Worm (Caenorhabditis elegans) whole organism, L2 larva: ENCODE data around the gene F49E12.12.

Source experiments
- C34F6.9 ChIP-seq: fragments of 150-350 bp; optimal IDR thresholded peaks from 2 replicates; lab custom pipeline; 2014; ENCODE audit warnings: missing biosample characterization, missing genetic modification characterization
- F13H6.1 ChIP-seq: sonication (generic microtip); optimal IDR thresholded peaks from 2 replicates; lab custom pipeline; 2016; ENCODE audit warnings: missing genetic modification characterization, missing compliant biosample characterization
- Y55F3AM.14 ChIP-seq: fragments of 200-800 bp; sonication (Bioruptor generic); optimal IDR thresholded peaks from 2 replicates; lab custom pipeline; 2018; ENCODE audit warnings: mild to moderate bottlenecking, missing genetic modification characterization, missing compliant biosample characterization
- ZK546.5 ChIP-seq: sonication (generic microtip); optimal IDR thresholded peaks from 2 replicates; lab custom pipeline; 2017; ENCODE audit warnings: missing biosample characterization, missing genetic modification characterization
- alr-1 ChIP-seq: fragments of 150-350 bp; optimal IDR thresholded peaks from 2 replicates; lab custom pipeline; 2014; ENCODE audit warnings: missing biosample characterization, missing genetic modification characterization
- ama-1 ChIP-seq: fragments of 150-350 bp; optimal IDR thresholded peaks from 2 replicates; lab custom pipeline; 2018; ENCODE audit warnings: inconsistent platforms
- blmp-1 ChIP-seq: sonication (generic microtip); optimal IDR thresholded peaks from 2 replicates; lab custom pipeline; 2017; ENCODE audit warnings: missing genetic modification characterization, mild to moderate bottlenecking, missing compliant biosample characterization, antibody characterized with exemption, moderate library complexity; ENCODE audit not compliant: insufficient read depth
- ceh-16 ChIP-seq: fragments of 150-350 bp; optimal IDR thresholded peaks from 2 replicates; lab custom pipeline; 2014; ENCODE audit warnings: missing biosample characterization, missing genetic modification characterization
- ceh-82 ChIP-seq: fragments of 150-350 bp; optimal IDR thresholded peaks from 2 replicates; lab custom pipeline; 2014; ENCODE audit warnings: missing biosample characterization, missing genetic modification characterization
- crh-2 ChIP-seq: sonication (generic microtip); optimal IDR thresholded peaks from 2 replicates; lab custom pipeline; 2017; ENCODE audit warnings: missing biosample characterization, missing genetic modification characterization
- egl-27 ChIP-seq: sonication (generic microtip); optimal IDR thresholded peaks from 3 replicates; lab custom pipeline; 2017; ENCODE audit warnings: missing biosample characterization, missing genetic modification reagents, missing genetic modification characterization
- elt-1 ChIP-seq: fragments of 150-350 bp; optimal IDR thresholded peaks from 2 replicates; lab custom pipeline; 2014; ENCODE audit warnings: missing biosample characterization, missing genetic modification characterization
- elt-3 ChIP-seq: sonication (generic microtip); optimal IDR thresholded peaks from 2 replicates; lab custom pipeline; 2017; ENCODE audit warnings: missing biosample characterization, missing genetic modification characterization
- fos-1 ChIP-seq: fragments of 150-350 bp; optimal IDR thresholded peaks from 2 replicates; lab custom pipeline; 2014; ENCODE audit warnings: missing biosample characterization, missing genetic modification characterization
- gmeb-1 ChIP-seq: fragments of 150-350 bp; optimal IDR thresholded peaks from 2 replicates; lab custom pipeline; 2014; ENCODE audit warnings: missing biosample characterization, missing genetic modification characterization
- lin-11 ChIP-seq: fragments of 150-350 bp; sonication (generic microtip); optimal IDR thresholded peaks from 2 replicates; lab custom pipeline; 2014; ENCODE audit warnings: missing biosample characterization, missing genetic modification characterization, inconsistent platforms, mixed read lengths
- lin-39 ChIP-seq: fragments of 150-350 bp; optimal IDR thresholded peaks from 2 replicates; lab custom pipeline; 2014; ENCODE audit warnings: missing biosample characterization, missing genetic modification reagents, missing genetic modification characterization
- lsy-2 ChIP-seq, 2 experiments: fragments of 150-350 bp in 1 of 2; sonication (generic microtip) in 1 of 2; optimal IDR thresholded peaks; 2 replicates each; lab custom pipeline; 2014 to 2017; ENCODE audit warnings: missing biosample characterization in 2 of 2, missing genetic modification characterization in 2 of 2
- mab-5 ChIP-seq: fragments of 150-350 bp; optimal IDR thresholded peaks from 2 replicates; lab custom pipeline; 2014; ENCODE audit warnings: missing biosample characterization, missing genetic modification characterization
- mdl-1 ChIP-seq, 2 experiments: fragments of 150-350 bp in 1 of 2; sonication (generic microtip) in 1 of 2; optimal IDR thresholded peaks; 2 replicates each; lab custom pipeline; 2017; ENCODE audit warnings: missing biosample characterization in 2 of 2, missing genetic modification characterization in 2 of 2
- nhr-10 ChIP-seq: sonication (generic microtip); optimal IDR thresholded peaks from 2 replicates; lab custom pipeline; 2017; ENCODE audit warnings: missing biosample characterization, missing genetic modification characterization
- nhr-11 ChIP-seq: fragments of 150-350 bp; optimal IDR thresholded peaks from 2 replicates; lab custom pipeline; 2014; ENCODE audit warnings: missing biosample characterization, missing genetic modification characterization
- nhr-12 ChIP-seq: fragments of 150-350 bp; optimal IDR thresholded peaks from 2 replicates; lab custom pipeline; 2014; ENCODE audit warnings: missing biosample characterization, missing genetic modification characterization
- nhr-23 ChIP-seq: fragments of 150-350 bp; optimal IDR thresholded peaks from 2 replicates; lab custom pipeline; 2014; ENCODE audit warnings: missing biosample characterization, missing genetic modification reagents, missing genetic modification characterization
- nhr-25 ChIP-seq: fragments of 150-350 bp; sonication (generic microtip); optimal IDR thresholded peaks from 3 replicates; lab custom pipeline; 2014; ENCODE audit warnings: missing biosample characterization, missing genetic modification characterization
- nhr-6 ChIP-seq: fragments of 150-350 bp; optimal IDR thresholded peaks from 2 replicates; lab custom pipeline; 2014; ENCODE audit warnings: missing biosample characterization, missing genetic modification characterization
- nhr-77 ChIP-seq: fragments of 150-350 bp; optimal IDR thresholded peaks from 2 replicates; lab custom pipeline; 2014; ENCODE audit warnings: missing biosample characterization, missing genetic modification characterization
- skn-1 ChIP-seq: sonication (generic microtip); optimal IDR thresholded peaks from 2 replicates; lab custom pipeline; 2017; ENCODE audit warnings: missing biosample characterization, missing genetic modification characterization
- sma-3 ChIP-seq: sonication (generic microtip); optimal IDR thresholded peaks from 2 replicates; lab custom pipeline; 2016; ENCODE audit warnings: missing genetic modification reagents, missing genetic modification characterization, missing compliant biosample characterization
- sma-9 ChIP-seq, 2 experiments: fragments of 150-350 bp in 1 of 2; sonication (generic microtip) in 1 of 2; optimal IDR thresholded peaks; 2 replicates each; lab custom pipeline; 2014 to 2016; ENCODE audit warnings: missing genetic modification characterization in 2 of 2, mild to moderate bottlenecking in 1 of 2, missing biosample characterization in 1 of 2, missing compliant biosample characterization in 1 of 2, missing genetic modification reagents in 1 of 2, moderate library complexity in 1 of 2
- snpc-4 ChIP-seq: fragments of 150-350 bp; optimal IDR thresholded peaks from 2 replicates; lab custom pipeline; 2014; ENCODE audit warnings: missing biosample characterization, missing genetic modification characterization
- unc-62 ChIP-seq: fragments of 150-350 bp; optimal IDR thresholded peaks from 2 replicates; lab custom pipeline; 2014; ENCODE audit warnings: missing biosample characterization, missing genetic modification reagents, missing genetic modification characterization
- zag-1 ChIP-seq: fragments of 150-350 bp; optimal IDR thresholded peaks from 2 replicates; lab custom pipeline; 2014; ENCODE audit warnings: missing biosample characterization, missing genetic modification characterization
- ztf-1 ChIP-seq: fragments of 200-800 bp; sonication (Bioruptor generic); conservative IDR thresholded peaks from 2 replicates; pipeline ENCODE4 v1.3.6; 2022; ENCODE audit warnings: missing genetic modification characterization, missing compliant biosample characterization
- ztf-11 ChIP-seq: sonication (generic microtip); optimal IDR thresholded peaks from 2 replicates; lab custom pipeline; 2017; ENCODE audit warnings: missing biosample characterization, missing genetic modification characterization
- ztf-4 ChIP-seq: fragments of 150-350 bp; optimal IDR thresholded peaks from 2 replicates; lab custom pipeline; 2014; ENCODE audit warnings: missing biosample characterization, missing genetic modification characterization

Gene F49E12.12

DNA sequence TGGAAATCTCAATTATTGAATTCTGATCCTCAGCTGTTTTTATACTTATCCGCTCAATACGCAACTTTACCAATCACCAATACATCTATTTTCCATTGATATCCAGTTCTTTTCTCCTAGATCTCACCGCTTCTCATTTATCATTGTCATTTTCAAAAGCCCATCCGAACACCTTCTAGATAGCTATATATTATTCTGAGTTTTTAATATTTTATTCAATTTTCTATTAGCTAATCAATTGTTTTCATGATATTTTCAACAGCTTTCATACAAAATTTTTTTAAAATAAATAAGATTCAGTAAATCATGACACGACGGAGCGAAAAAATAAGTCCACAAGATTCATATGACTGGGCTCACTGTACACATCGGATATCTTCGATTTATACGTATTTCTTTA is at the start of gene F49E12.12:
F49E12.12 (plus strand) TSS at position 301 of the 400 bp plus-strand sequence.
- no peak for TF ChIP-seq ceh-82 (tag; lab: Kevin White, UChicago)
- TF ChIP-seq ama-1 (lab: Kevin White, UChicago) = no peak
- TF ChIP-seq nhr-23 (tag; lab: Kevin White, UChicago) = no peak
- no peak for TF ChIP-seq nhr-10
- no peak for TF ChIP-seq gmeb-1 (tag; lab: Kevin White, UChicago)
- TF ChIP-seq blmp-1 (tag; lab: Kevin White, UChicago) = no peak
- TF ChIP-seq nhr-25 (tag; lab: Kevin White, UChicago) = no peak
- no peak for TF ChIP-seq ztf-1 (GFP tag; lab: Robert Waterston, UW)
- no peak for TF ChIP-seq nhr-11
- no peak for TF ChIP-seq elt-3
- TF ChIP-seq fos-1 (tag; lab: Kevin White, UChicago) = no peak
- TF ChIP-seq ceh-16 = no peak
- TF ChIP-seq crh-2 (tag; lab: Kevin White, UChicago) = no peak
- no peak for TF ChIP-seq alr-1 (tag; lab: Kevin White, UChicago)
- TF ChIP-seq mab-5 (tag; lab: Kevin White, UChicago) = no peak
- TF ChIP-seq nhr-77 = no peak
- no peak for TF ChIP-seq mdl-1 (tag; optimal IDR thresholded peaks at IDR 0.05; lab: Kevin White, UChicago)
- TF ChIP-seq nhr-6 (tag; lab: Kevin White, UChicago) = no peak
- TF ChIP-seq lsy-2 (tag; optimal IDR thresholded peaks at IDR 0.05; lab: Kevin White, UChicago) = no peak

- TF ChIP-seq sma-3 (GFP tag; lab: Kevin White, UChicago) = no peak
- no peak for TF ChIP-seq crh-2 (tag; lab: Kevin White, UChicago)
- no peak for TF ChIP-seq nhr-10
- TF ChIP-seq lin-11 (tag; lab: Kevin White, UChicago) = no peak
- TF ChIP-seq mab-5 (tag; lab: Kevin White, UChicago) = no peak
- TF ChIP-seq ceh-82 (tag; lab: Kevin White, UChicago) = no peak
- TF ChIP-seq Y55F3AM.14 = no peak
- no peak for TF ChIP-seq C34F6.9 (tag; lab: Kevin White, UChicago)
- TF ChIP-seq elt-3 = no peak
- TF ChIP-seq ama-1 (lab: Kevin White, UChicago) = no peak
- TF ChIP-seq ztf-1 (GFP tag; lab: Robert Waterston, UW) = no peak
- TF ChIP-seq ceh-16 = no peak
- TF ChIP-seq alr-1 (tag; lab: Kevin White, UChicago) = no peak
- no peak for TF ChIP-seq snpc-4 (tag; lab: Kevin White, UChicago)
- no peak for TF ChIP-seq mdl-1 (tag; optimal IDR thresholded peaks at IDR 0.05; lab: Kevin White, UChicago)
- TF ChIP-seq egl-27 (tag; lab: Kevin White, UChicago) = no peak
These were observed 47.7 kb upstream of the F49E12.12 start, which contains the start of gene C26D10.7 for ce11 chrII:8333643-8334042. Gene C26D10.7 (plus strand): TSS chrII:8333943.

- TF ChIP-seq mdl-1 (tag; optimal IDR thresholded peaks at IDR 0.05; lab: Kevin White, UChicago) (no peak), crh-2 (tag; lab: Kevin White, UChicago) (no peak), ceh-82 (tag; lab: Kevin White, UChicago) (no peak), elt-3 (no peak), fos-1 (tag; lab: Kevin White, UChicago) (no peak), nhr-25 (tag; lab: Kevin White, UChicago) (no peak), ama-1 (lab: Kevin White, UChicago) (no peak), ztf-11 (no peak), ztf-4 (tag; lab: Kevin White, UChicago) (no peak), blmp-1 (tag; lab: Kevin White, UChicago) (no peak), skn-1 (tag; lab: Kevin White, UChicago) (no peak), nhr-12 (no peak), ZK546.5 (tag; lab: Kevin White, UChicago) (no peak)
These were observed 42.2 kb upstream of the F49E12.12 start for ce11 chrII:8339108-8339507.

DNA sequence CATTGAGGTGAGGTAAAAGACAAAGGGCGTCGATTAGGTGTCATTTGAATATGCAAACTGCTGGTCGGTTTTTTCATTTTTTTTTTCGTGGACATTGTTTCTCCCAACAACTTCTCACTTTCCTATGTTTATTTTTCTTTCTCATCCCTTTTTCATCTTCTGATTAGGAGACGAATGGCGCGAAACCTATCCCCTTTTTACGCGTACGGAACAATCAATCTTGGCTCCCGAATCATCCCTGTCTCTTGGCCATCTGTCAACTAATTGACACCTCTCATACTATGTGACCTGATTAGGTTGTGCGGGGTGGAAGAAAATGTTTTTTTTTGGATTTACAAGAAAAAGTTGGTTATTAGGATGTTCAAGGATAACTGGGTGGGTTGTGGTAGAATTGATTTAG is 36.5 kb upstream of the F49E12.12 start:
- TF ChIP-seq blmp-1 (tag; lab: Kevin White, UChicago) (no peak), sma-9 (GFP tag; optimal IDR thresholded peaks at IDR 0.05; lab: Kevin White, UChicago) (no peak), sma-9 (tag; optimal IDR thresholded peaks at IDR 0.05; lab: Kevin White, UChicago) (no peak), F13H6.1 (tag; lab: Kevin White, UChicago) (no peak), egl-27 (tag; lab: Kevin White, UChicago) (no peak), nhr-23 (tag; lab: Kevin White, UChicago) (no peak), alr-1 (tag; lab: Kevin White, UChicago) (no peak), elt-3 (no peak), elt-1 (tag; lab: Kevin White, UChicago) (no peak), fos-1 (tag; lab: Kevin White, UChicago) (no peak), zag-1 (tag; lab: Kevin White, UChicago) (no peak), Y55F3AM.14 (no peak), lin-11 (tag; lab: Kevin White, UChicago) (no peak), unc-62 (GFP tag; lab: Kevin White, UChicago) (no peak), lin-39 (tag; lab: Kevin White, UChicago) (no peak), lsy-2 (tag; optimal IDR thresholded peaks at IDR 0.05; lab: Kevin White, UChicago) (no peak), skn-1 (tag; lab: Kevin White, UChicago) (no peak), nhr-10 (no peak), nhr-25 (tag; lab: Kevin White, UChicago) (no peak)
